Fruit fly (Drosophila melanogaster) whole organism, prepupa: ENCODE data around the gene CG4757.

Source experiments
- CG16779 ChIP-seq: fragments of 200-800 bp; sonication (Bioruptor generic); optimal IDR thresholded peaks from 3 replicates; lab custom pipeline; 2017; ENCODE audit warnings: missing biosample characterization, mild to moderate bottlenecking, missing genetic modification characterization
- CG31627 ChIP-seq: fragments of 200-800 bp; sonication (Bioruptor generic); optimal IDR thresholded peaks from 3 replicates; lab custom pipeline; 2016; ENCODE audit warnings: missing biosample characterization, missing genetic modification characterization
- CG34406 ChIP-seq: fragments of 200-800 bp; sonication (Bioruptor generic); optimal IDR thresholded peaks from 3 replicates; lab custom pipeline; 2016; ENCODE audit warnings: missing biosample characterization, missing genetic modification characterization
- CG3919 ChIP-seq: fragments of 200-800 bp; sonication (Bioruptor generic); optimal IDR thresholded peaks from 3 replicates; lab custom pipeline; 2016; ENCODE audit warnings: missing biosample characterization, missing genetic modification characterization
- CG6276 ChIP-seq: fragments of 200-800 bp; sonication (Bioruptor generic); optimal IDR thresholded peaks from 2 replicates; lab custom pipeline; 2017; ENCODE audit warnings: missing biosample characterization, mild to moderate bottlenecking, missing genetic modification characterization
- CG6808 ChIP-seq: fragments of 200-800 bp; sonication (Bioruptor generic); optimal IDR thresholded peaks from 3 replicates; lab custom pipeline; 2017; ENCODE audit warnings: missing biosample characterization, missing genetic modification characterization, mild to moderate bottlenecking, moderate library complexity, missing genetic modification reagents
- CG8119 ChIP-seq: fragments of 200-800 bp; sonication (Bioruptor generic); IDR thresholded peaks from 3 replicates; pipeline ENCODE4 v1.3.6; 2022; ENCODE audit warnings: missing biosample characterization, missing genetic modification characterization
- Sox102F ChIP-seq: fragments of 200-800 bp; sonication (Bioruptor generic); optimal IDR thresholded peaks from 2 replicates; lab custom pipeline; 2016; ENCODE audit warnings: missing biosample characterization, mild to moderate bottlenecking, missing genetic modification characterization
- Sox15 ChIP-seq: fragments of 200-800 bp; sonication (Bioruptor generic); optimal IDR thresholded peaks from 3 replicates; lab custom pipeline; 2016; ENCODE audit warnings: missing biosample characterization, missing genetic modification characterization
- esn ChIP-seq: fragments of 200-800 bp; sonication (Bioruptor generic); optimal IDR thresholded peaks from 2 replicates; lab custom pipeline; 2016; ENCODE audit warnings: missing biosample characterization, mild to moderate bottlenecking, missing genetic modification characterization, moderate library complexity
- fkh ChIP-seq: fragments of 200-800 bp; sonication (Bioruptor generic); optimal IDR thresholded peaks from 3 replicates; lab custom pipeline; 2017; ENCODE audit warnings: missing biosample characterization, mild to moderate bottlenecking, missing genetic modification characterization, moderate library complexity
- salr ChIP-seq, 2 experiments: fragments of 200-800 bp; sonication (Bioruptor generic); optimal IDR thresholded peaks; 3 replicates each; lab custom pipeline; 2016 to 2018; ENCODE audit warnings: missing biosample characterization in 2 of 2, missing genetic modification characterization in 2 of 2, mild to moderate bottlenecking in 1 of 2

DNA sequence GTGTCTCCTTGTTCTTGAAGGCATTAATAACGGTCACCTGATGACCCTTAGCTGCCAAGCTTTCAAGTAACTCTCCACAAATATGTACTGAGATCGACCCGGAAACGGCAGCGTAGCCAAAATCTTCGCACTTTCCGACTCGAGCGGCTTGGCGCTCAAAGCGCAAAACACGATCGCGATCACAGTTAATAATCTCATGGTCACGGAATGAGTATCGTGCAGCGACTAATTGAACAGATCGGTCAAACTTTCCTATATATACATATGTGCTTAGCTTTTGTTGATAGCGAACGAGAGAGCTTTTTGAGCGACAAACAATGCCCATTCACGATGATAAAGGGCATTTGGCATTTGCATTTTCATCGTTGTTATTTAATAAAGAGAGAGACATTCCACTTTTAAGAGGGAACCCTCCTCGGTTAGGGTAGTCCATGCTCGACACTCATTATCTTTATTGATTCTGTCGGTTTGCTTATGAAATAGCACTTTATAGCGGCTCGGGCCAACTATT is 32.8 kb upstream of the CG4757 start, which contains the start of gene Ugt35C1:
- TF ChIP-seq CG31627 (no peak), CG8119 (GFP tag; lab: Robert Waterston, UW) (no peak), esn (GFP tag; lab: Kevin White, UChicago) (no peak), CG34406 (GFP tag; lab: Kevin White, UChicago) (no peak), CG6808 (GFP tag; lab: Kevin White, UChicago) (no peak), CG3919 (GFP tag; lab: Kevin White, UChicago) (no peak), CG6276 (GFP tag; lab: Kevin White, UChicago) (no peak), Sox102F (GFP tag; lab: Kevin White, UChicago) (no peak), salr (GFP tag; optimal IDR thresholded peaks at IDR 0.05; lab: Kevin White, UChicago) (no peak), Sox15 (GFP tag; lab: Kevin White, UChicago) (no peak), fkh (GFP tag; lab: Kevin White, UChicago) (no peak), CG16779 (no peak)
